Fruit fly (Drosophila melanogaster): ENCODE data around the gene CG10182.

- TF ChIP-seq kay (GFP tag; ENCODE audit: borderline replicate concordance) (no peak), CG33017 (tag; optimal IDR thresholded peaks at IDR 0.05) (no peak), Clk (GFP tag; optimal IDR thresholded peaks at IDR 0.05) (no peak), Mnt (GFP tag; optimal IDR thresholded peaks at IDR 0.05) (no peak), CG7045 (GFP tag; optimal IDR thresholded peaks at IDR 0.05) (no peak), CG11617 (GFP tag; optimal IDR thresholded peaks at IDR 0.05) (no peak), CG12768 (GFP tag; optimal IDR thresholded peaks at IDR 0.05) (no peak), CG7101 (tag; optimal IDR thresholded peaks at IDR 0.05) (no peak), CG5204 (GFP tag; optimal IDR thresholded peaks at IDR 0.05) (no peak), cic (GFP tag; optimal IDR thresholded peaks at IDR 0.05) (no peak), Crg-1 (GFP tag; optimal IDR thresholded peaks at IDR 0.05) (no peak), pad (GFP tag; optimal IDR thresholded peaks at IDR 0.05) (no peak), tj (GFP tag; optimal IDR thresholded peaks at IDR 0.05) (no peak)
Measured at dm6 chr3R:23598934-23599333, 9.3 kb upstream of the CG10182 start, which contains the start of gene CG10183.

Measured in whole organism, adult.